Worm (Caenorhabditis elegans) whole organism, L3 larva: ENCODE results near the gene C01F1.6.

Experiments
- R02D3.7 ChIP-seq: fragments of 150-350 bp; optimal IDR thresholded peaks from 2 replicates; lab custom pipeline; 2014; ENCODE audit warnings: missing biosample characterization, missing genetic modification characterization
- ZK546.5 ChIP-seq: sonication (generic microtip); optimal IDR thresholded peaks from 2 replicates; lab custom pipeline; 2017; ENCODE audit warnings: missing biosample characterization, missing genetic modification characterization
- ceh-28 ChIP-seq: fragments of 150-350 bp; optimal IDR thresholded peaks from 2 replicates; lab custom pipeline; 2014; ENCODE audit warnings: missing biosample characterization, missing genetic modification reagents, missing genetic modification characterization
- ceh-82 ChIP-seq: fragments of 150-350 bp; optimal IDR thresholded peaks from 2 replicates; lab custom pipeline; 2014; ENCODE audit warnings: missing biosample characterization, missing genetic modification characterization
- ceh-9 ChIP-seq: sonication (generic microtip); optimal IDR thresholded peaks from 2 replicates; lab custom pipeline; 2018; ENCODE audit warnings: missing biosample characterization, missing genetic modification characterization
- daf-12 ChIP-seq: fragments of 150-350 bp; optimal IDR thresholded peaks from 2 replicates; lab custom pipeline; 2014; ENCODE audit warnings: missing biosample characterization, missing genetic modification reagents, missing genetic modification characterization
- egl-27 ChIP-seq: sonication (generic microtip); optimal IDR thresholded peaks from 4 replicates; lab custom pipeline; 2017; ENCODE audit warnings: missing biosample characterization, missing genetic modification reagents, missing genetic modification characterization
- egl-5 ChIP-seq: fragments of 150-350 bp; optimal IDR thresholded peaks from 2 replicates; lab custom pipeline; 2017; ENCODE audit warnings: missing biosample characterization, missing genetic modification reagents, missing genetic modification characterization, inconsistent platforms
- elt-3 ChIP-seq, 3 experiments: fragments of 150-350 bp in 1 of 3; sonication (generic microtip) in 2 of 3; optimal IDR thresholded peaks; 2 replicates in 2 of 3; 4 replicates in 1 of 3; lab custom pipeline; 2014 to 2017; ENCODE audit warnings: missing biosample characterization in 3 of 3, missing genetic modification characterization in 3 of 3
- eor-1 ChIP-seq, 2 experiments: fragments of 150-350 bp; optimal IDR thresholded peaks; 2 replicates each; lab custom pipeline; 2014 to 2018; ENCODE audit warnings: missing biosample characterization in 2 of 2, missing genetic modification characterization in 2 of 2
- fkh-10 ChIP-seq: sonication (generic microtip); optimal IDR thresholded peaks from 2 replicates; lab custom pipeline; 2017; ENCODE audit warnings: missing biosample characterization, missing genetic modification reagents, missing genetic modification characterization
- fkh-2 ChIP-seq: fragments of 150-350 bp; optimal IDR thresholded peaks from 2 replicates; lab custom pipeline; 2014; ENCODE audit warnings: missing biosample characterization, missing genetic modification reagents, missing genetic modification characterization
- fos-1 ChIP-seq: fragments of 150-350 bp; optimal IDR thresholded peaks from 2 replicates; lab custom pipeline; 2014; ENCODE audit warnings: missing biosample characterization, missing genetic modification characterization
- hmg-11 ChIP-seq: sonication (generic microtip); optimal IDR thresholded peaks from 2 replicates; lab custom pipeline; 2016; ENCODE audit warnings: missing genetic modification characterization, missing compliant biosample characterization
- jun-1 ChIP-seq: fragments of 150-350 bp; optimal IDR thresholded peaks from 2 replicates; lab custom pipeline; 2014; ENCODE audit warnings: missing biosample characterization, missing genetic modification reagents, missing genetic modification characterization
- lin-15B ChIP-seq: fragments of 150-350 bp; optimal IDR thresholded peaks from 2 replicates; lab custom pipeline; 2014; ENCODE audit warnings: missing biosample characterization, missing genetic modification characterization
- lin-39 ChIP-seq: fragments of 150-350 bp; optimal IDR thresholded peaks from 2 replicates; lab custom pipeline; 2018; ENCODE audit warnings: missing biosample characterization, missing genetic modification reagents, missing genetic modification characterization
- lsy-12 ChIP-seq: sonication (generic microtip); optimal IDR thresholded peaks from 2 replicates; lab custom pipeline; 2016; ENCODE audit warnings: mild to moderate bottlenecking, missing genetic modification characterization, missing compliant biosample characterization
- nfya-1 ChIP-seq: sonication (generic microtip); optimal IDR thresholded peaks from 2 replicates; lab custom pipeline; 2017; ENCODE audit warnings: missing genetic modification characterization, mild to moderate bottlenecking, missing compliant biosample characterization, antibody characterized with exemption, moderate library complexity; ENCODE audit not compliant: insufficient read depth
- nhr-23 ChIP-seq: fragments of 150-350 bp; optimal IDR thresholded peaks from 2 replicates; lab custom pipeline; 2014; ENCODE audit warnings: missing biosample characterization, missing genetic modification reagents, missing genetic modification characterization
- nhr-237 ChIP-seq: fragments of 150-350 bp; optimal IDR thresholded peaks from 2 replicates; lab custom pipeline; 2014; ENCODE audit warnings: missing biosample characterization, missing genetic modification characterization
- nhr-25 ChIP-seq: sonication (generic microtip); optimal IDR thresholded peaks from 2 replicates; lab custom pipeline; 2017; ENCODE audit warnings: missing biosample characterization, missing genetic modification characterization
- nhr-28 ChIP-seq: fragments of 150-350 bp; optimal IDR thresholded peaks from 2 replicates; lab custom pipeline; 2014; ENCODE audit warnings: missing biosample characterization, missing genetic modification characterization
- nhr-67 ChIP-seq: fragments of 150-350 bp; optimal IDR thresholded peaks from 2 replicates; lab custom pipeline; 2014; ENCODE audit warnings: missing biosample characterization, missing genetic modification characterization
- nhr-76 ChIP-seq: fragments of 150-350 bp; sonication (generic microtip); optimal IDR thresholded peaks from 5 replicates; lab custom pipeline; 2014; ENCODE audit warnings: missing biosample characterization, missing genetic modification characterization
- nhr-77 ChIP-seq: fragments of 150-350 bp; optimal IDR thresholded peaks from 2 replicates; lab custom pipeline; 2014; ENCODE audit warnings: missing biosample characterization, missing genetic modification characterization
- pha-4 ChIP-seq: fragments of 150-350 bp; optimal IDR thresholded peaks from 2 replicates; lab custom pipeline; 2014; ENCODE audit warnings: missing biosample characterization, missing genetic modification reagents, missing genetic modification characterization
- pqm-1 ChIP-seq: fragments of 150-350 bp; optimal IDR thresholded peaks from 2 replicates; lab custom pipeline; 2017; ENCODE audit warnings: missing biosample characterization, missing genetic modification characterization, inconsistent platforms
- sea-2 ChIP-seq: fragments of 150-350 bp; sonication (generic microtip); optimal IDR thresholded peaks from 4 replicates; lab custom pipeline; 2014; ENCODE audit warnings: missing biosample characterization, missing genetic modification reagents, missing genetic modification characterization
- snpc-4 ChIP-seq: fragments of 150-350 bp; optimal IDR thresholded peaks from 2 replicates; lab custom pipeline; 2014; ENCODE audit warnings: missing biosample characterization, missing genetic modification characterization
- unc-62 ChIP-seq: fragments of 150-350 bp; sonication (generic microtip); optimal IDR thresholded peaks from 4 replicates; lab custom pipeline; 2014; ENCODE audit warnings: missing biosample characterization, missing genetic modification reagents, missing genetic modification characterization
- zag-1 ChIP-seq: fragments of 150-350 bp; optimal IDR thresholded peaks from 2 replicates; lab custom pipeline; 2014; ENCODE audit warnings: missing biosample characterization, missing genetic modification characterization
- ztf-11 ChIP-seq: fragments of 150-350 bp; optimal IDR thresholded peaks from 2 replicates; lab custom pipeline; 2014; ENCODE audit warnings: missing biosample characterization, missing genetic modification characterization
- ztf-4 ChIP-seq: fragments of 150-350 bp; optimal IDR thresholded peaks from 2 replicates; lab custom pipeline; 2014; ENCODE audit warnings: missing biosample characterization, missing genetic modification characterization

C01F1.6 gene

ce11 chrII:4256541-4257001, 31.4 kb downstream of the C01F1.6 start, which contains the start of gene C16A11.7:
Gene C16A11.7, minus strand, starts transcription at chrII:4256951.
- no peak for TF ChIP-seq egl-5 (tag; lab: Kevin White, UChicago)
- TF ChIP-seq ceh-28 (tag; lab: Kevin White, UChicago), result peak; percentile 93
- TF ChIP-seq daf-12 (tag; lab: Kevin White, UChicago), result no peak
- no peak for TF ChIP-seq nhr-23
- TF ChIP-seq nhr-237 (tag; lab: Kevin White, UChicago), result no peak
- no peak for TF ChIP-seq ztf-11 (tag; lab: Kevin White, UChicago)
- TF ChIP-seq zag-1 (tag; lab: Kevin White, UChicago), result no peak

- TF ChIP-seq egl-27 (tag; lab: Kevin White, UChicago) (no peak), sea-2 (GFP tag; lab: Kevin White, UChicago) (no peak), nhr-23 (no peak), elt-3 (tag; optimal IDR thresholded peaks at IDR 0.05; lab: Kevin White, UChicago) (no peak), unc-62 (GFP tag; lab: Kevin White, UChicago) (no peak), pqm-1 (tag; lab: Kevin White, UChicago) (no peak), fkh-2 (tag; lab: Kevin White, UChicago) (no peak), lsy-12 (tag; lab: Kevin White, UChicago) (no peak), nhr-25 (tag; lab: Kevin White, UChicago) (no peak), eor-1 (tag; optimal IDR thresholded peaks at IDR 0.05; lab: Kevin White, UChicago) (no peak), nhr-77 (tag; lab: Kevin White, UChicago) (no peak), snpc-4 (tag; lab: Kevin White, UChicago) (no peak), nhr-28 (tag; lab: Kevin White, UChicago) (no peak), ceh-82 (tag; lab: Kevin White, UChicago) (no peak)
- TF ChIP-seq, all 47 proteins: peak for 0
Observed at ce11 chrII:4246897-4247296, 41.1 kb downstream of the C01F1.6 start, which contains the start of gene gpa-11. Gene gpa-11, plus strand, starts transcription at chrII:4247197.

DNA sequence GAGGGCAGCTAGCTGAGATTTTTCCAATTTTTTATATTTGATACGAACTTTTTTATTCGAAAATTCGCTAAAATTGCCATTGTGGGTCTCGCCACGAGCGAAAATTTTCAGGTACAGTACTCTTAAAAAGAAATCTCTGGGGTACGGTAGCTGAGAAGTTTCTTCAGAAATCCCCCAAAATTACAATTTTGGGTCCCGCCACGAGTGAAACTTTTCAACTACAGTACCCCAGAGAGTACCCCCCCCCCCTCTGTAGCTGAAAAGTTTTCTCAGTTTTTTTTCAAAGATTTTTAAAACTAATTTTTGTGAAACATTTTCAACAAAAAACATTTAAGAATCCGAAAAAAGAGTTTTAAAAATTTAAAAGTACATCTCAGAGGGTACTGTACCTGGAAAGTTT, 43.1 kb downstream of the C01F1.6 start:
- TF ChIP-seq sea-2 (GFP tag; lab: Kevin White, UChicago) (no peak), fkh-2 (tag; lab: Kevin White, UChicago) (no peak), ztf-11 (tag; lab: Kevin White, UChicago) (no peak), ceh-9 (tag; lab: Kevin White, UChicago) (no peak), nhr-77 (tag; lab: Kevin White, UChicago) (no peak), lin-15B (tag; lab: Kevin White, UChicago) (no peak), jun-1 (tag; lab: Kevin White, UChicago) (no peak), lin-39 (tag; lab: Kevin White, UChicago) (no peak), ztf-4 (tag; lab: Kevin White, UChicago) (no peak), fos-1 (tag; lab: Kevin White, UChicago) (no peak), R02D3.7 (tag; lab: Kevin White, UChicago) (no peak), nhr-76 (tag; lab: Kevin White, UChicago) (no peak)

DNA sequence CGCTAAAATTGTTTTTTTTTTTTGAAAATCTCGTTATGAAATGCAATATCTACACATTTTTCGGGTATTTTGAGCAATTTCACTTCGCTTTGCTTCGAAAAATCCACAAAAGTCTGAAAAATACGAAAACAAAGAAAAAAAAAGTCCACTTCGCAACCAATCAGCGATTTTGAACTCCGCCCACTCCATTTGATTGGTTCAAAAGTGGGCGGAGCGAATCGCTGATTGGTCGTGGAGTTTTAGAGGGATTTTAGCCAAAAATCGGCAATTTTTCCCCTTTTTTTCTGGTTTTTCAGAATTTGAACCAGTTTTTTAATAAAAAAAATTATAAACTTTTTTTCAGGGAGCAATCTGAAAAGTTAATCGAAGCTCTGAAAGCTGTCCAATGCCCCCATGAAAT, 49.0 kb downstream of the C01F1.6 start:
- TF ChIP-seq eor-1 (tag; optimal IDR thresholded peaks at IDR 0.05; lab: Kevin White, UChicago), result no peak
- no peak for TF ChIP-seq egl-27 (tag; lab: Kevin White, UChicago)
- peak; percentile 92 for TF ChIP-seq nfya-1 (tag; lab: Kevin White, UChicago)
- TF ChIP-seq, all 47 proteins: peak for 1

- no peak for TF ChIP-seq fos-1 (tag; lab: Kevin White, UChicago)
- no peak for TF ChIP-seq egl-5 (tag; lab: Kevin White, UChicago)
- no peak for TF ChIP-seq fkh-10 (GFP tag; lab: Kevin White, UChicago)
- no peak for TF ChIP-seq lin-15B (tag; lab: Kevin White, UChicago)
- peak; percentile 1 for TF ChIP-seq R02D3.7 (tag; lab: Kevin White, UChicago)
- TF ChIP-seq nhr-23, result peak; percentile 58
- TF ChIP-seq ceh-9 (tag; lab: Kevin White, UChicago), result no peak
- no peak for TF ChIP-seq nhr-25 (tag; lab: Kevin White, UChicago)
- peak; percentile 27 for TF ChIP-seq snpc-4 (tag; lab: Kevin White, UChicago)
- peak; percentile 29 for TF ChIP-seq pha-4 (tag; lab: Kevin White, UChicago)
- TF ChIP-seq nhr-28 (tag; lab: Kevin White, UChicago), result no peak
- no peak for TF ChIP-seq nhr-67 (tag; lab: Kevin White, UChicago)
- TF ChIP-seq hmg-11 (tag; lab: Kevin White, UChicago), result peak; percentile 63
- no peak for TF ChIP-seq ZK546.5 (tag; lab: Kevin White, UChicago)
- TF ChIP-seq lin-39 (tag; lab: Kevin White, UChicago), result peak; percentile 14
- TF ChIP-seq nfya-1 (tag; lab: Kevin White, UChicago), result peak; percentile 51
- TF ChIP-seq ceh-28 (tag; lab: Kevin White, UChicago), result peak; percentile 32
- no peak for TF ChIP-seq jun-1 (tag; lab: Kevin White, UChicago)
- TF ChIP-seq, all 47 proteins: peak for 8
Observed at ce11 chrII:4237701-4238214, 50.3 kb downstream of the C01F1.6 start, which contains the start of the genes fbxc-44 and C16A11.2. Gene fbxc-44, minus strand, starts transcription at chrII:4237751. Gene C16A11.2, plus strand, starts transcription at chrII:4238203.
